Fruit fly (Drosophila melanogaster) Kc167 (cell line): Measurements from ENCODE around the gene LysS.

Experiments
- Myc ChIP-seq: fragments of >200 bp; optimal IDR thresholded peaks from 2 replicates; lab custom pipeline; 2017; ENCODE audit warnings: missing external identifiers
- Sin3A ChIP-seq: fragments of >200 bp; optimal IDR thresholded peaks from 2 replicates; lab custom pipeline; 2018; ENCODE audit warnings: missing external identifiers
- h ChIP-seq: fragments of >200 bp; optimal IDR thresholded peaks from 3 replicates; lab custom pipeline; 2018; ENCODE audit warnings: missing external identifiers
- insv ChIP-seq: fragments of >200 bp; optimal IDR thresholded peaks from 3 replicates; lab custom pipeline; 2018; ENCODE audit warnings: missing external identifiers
- psq ChIP-seq: fragments of >200 bp; optimal IDR thresholded peaks from 2 replicates; lab custom pipeline; 2017; ENCODE audit warnings: missing external identifiers
- ttk ChIP-seq: sonication (Bioruptor generic); optimal IDR thresholded peaks from 2 replicates; lab custom pipeline; 2017; ENCODE audit warnings: missing external identifiers

Gene LysS

dm6 chr3L:1204674-1205547 lies 22.6 kb upstream of the LysS start, which contains the start of gene CG9119:
TSS of gene CG9119 (minus strand) at chr3L:1204795.
- TF ChIP-seq Myc (lab: Kevin White, UChicago) (no peak), psq (lab: Kevin White, UChicago) (no peak), ttk (no peak), Sin3A (lab: Kevin White, UChicago) (no peak), h (lab: Kevin White, UChicago) (no peak), insv (lab: Kevin White, UChicago) (no peak)

- TF ChIP-seq Myc (lab: Kevin White, UChicago) (no peak), h (lab: Kevin White, UChicago) (no peak), insv (lab: Kevin White, UChicago) (no peak), psq (lab: Kevin White, UChicago) (no peak), ttk (no peak), Sin3A (lab: Kevin White, UChicago) (no peak)
Measured at dm6 chr3L:1206682-1207421, 20.7 kb upstream of the LysS start, which contains the start of gene LysB. TSS of gene LysB (plus strand) at chr3L:1207371.

dm6 chr3L:1208206-1208605 lies 19.3 kb upstream of the LysS start:
- TF ChIP-seq Sin3A (lab: Kevin White, UChicago) = no peak
- TF ChIP-seq h (lab: Kevin White, UChicago) = no peak
- no peak for TF ChIP-seq Myc (lab: Kevin White, UChicago)
- TF ChIP-seq ttk = no peak
- TF ChIP-seq psq (lab: Kevin White, UChicago) = no peak
- no peak for TF ChIP-seq insv (lab: Kevin White, UChicago)

dm6 chr3L:1211096-1211495 lies 16.5 kb upstream of the LysS start, which contains the start of gene LysD:
TSS of gene LysD (minus strand) at chr3L:1211196.
- TF ChIP-seq Myc (lab: Kevin White, UChicago) (no peak), Sin3A (lab: Kevin White, UChicago) (no peak), h (lab: Kevin White, UChicago) (no peak), psq (lab: Kevin White, UChicago) (no peak), ttk (no peak), insv (lab: Kevin White, UChicago) (no peak)

- no peak for TF ChIP-seq psq (lab: Kevin White, UChicago)
- no peak for TF ChIP-seq Myc (lab: Kevin White, UChicago)
- TF ChIP-seq insv (lab: Kevin White, UChicago) = no peak
- TF ChIP-seq h (lab: Kevin White, UChicago) = no peak
- no peak for TF ChIP-seq ttk
- no peak for TF ChIP-seq Sin3A (lab: Kevin White, UChicago)
Measured at dm6 chr3L:1212113-1212512, 15.4 kb upstream of the LysS start.

- TF ChIP-seq Sin3A (lab: Kevin White, UChicago) (no peak), psq (lab: Kevin White, UChicago) (no peak), h (lab: Kevin White, UChicago) (no peak), Myc (lab: Kevin White, UChicago) (no peak), ttk (no peak), insv (lab: Kevin White, UChicago) (no peak)
Measured at dm6 chr3L:1212571-1212970, 15.0 kb upstream of the LysS start, which contains the start of gene LysE. TSS of gene LysE (plus strand) at chr3L:1212827.

dm6 chr3L:1216460-1216859 lies 11.1 kb upstream of the LysS start:
- TF ChIP-seq Sin3A (lab: Kevin White, UChicago) (no peak), psq (lab: Kevin White, UChicago) (no peak), insv (lab: Kevin White, UChicago) (no peak), h (lab: Kevin White, UChicago) (no peak), ttk (no peak), Myc (lab: Kevin White, UChicago) (no peak)

- TF ChIP-seq insv (lab: Kevin White, UChicago) (no peak), Sin3A (lab: Kevin White, UChicago) (no peak), Myc (lab: Kevin White, UChicago) (no peak), psq (lab: Kevin White, UChicago) (no peak), h (lab: Kevin White, UChicago) (no peak), ttk (no peak)
Measured at dm6 chr3L:1218596-1218995, 9.0 kb upstream of the LysS start, which contains the start of gene LysP. TSS of gene LysP (minus strand) at chr3L:1218696.

- TF ChIP-seq psq (lab: Kevin White, UChicago) = no peak
- no peak for TF ChIP-seq Myc (lab: Kevin White, UChicago)
- no peak for TF ChIP-seq Sin3A (lab: Kevin White, UChicago)
- TF ChIP-seq insv (lab: Kevin White, UChicago) = no peak
- TF ChIP-seq h (lab: Kevin White, UChicago) = no peak
- no peak for TF ChIP-seq ttk
Measured at dm6 chr3L:1232582-1232981, 5.0 kb downstream of the LysS start, which contains the start of gene CG33965. TSS of gene CG33965 (plus strand) at chr3L:1232882.

dm6 chr3L:1233830-1234229 lies 6.3 kb downstream of the LysS start, which contains the start of gene CG33966:
TSS of gene CG33966 (plus strand) at chr3L:1234130.
- TF ChIP-seq ttk = no peak
- TF ChIP-seq h (lab: Kevin White, UChicago) = no peak
- TF ChIP-seq Myc (lab: Kevin White, UChicago) = no peak
- no peak for TF ChIP-seq psq (lab: Kevin White, UChicago)
- TF ChIP-seq insv (lab: Kevin White, UChicago) = no peak
- no peak for TF ChIP-seq Sin3A (lab: Kevin White, UChicago)

dm6 chr3L:1235426-1235825 lies 7.9 kb downstream of the LysS start, which contains the start of gene galene:
TSS of gene galene (plus strand) at chr3L:1235726.
- no peak for TF ChIP-seq Sin3A (lab: Kevin White, UChicago)
- TF ChIP-seq Myc (lab: Kevin White, UChicago) = no peak
